Worm (Caenorhabditis elegans): ENCODE measurements around the gene Y38H6C.9.

Gene Y38H6C.9

DNA sequence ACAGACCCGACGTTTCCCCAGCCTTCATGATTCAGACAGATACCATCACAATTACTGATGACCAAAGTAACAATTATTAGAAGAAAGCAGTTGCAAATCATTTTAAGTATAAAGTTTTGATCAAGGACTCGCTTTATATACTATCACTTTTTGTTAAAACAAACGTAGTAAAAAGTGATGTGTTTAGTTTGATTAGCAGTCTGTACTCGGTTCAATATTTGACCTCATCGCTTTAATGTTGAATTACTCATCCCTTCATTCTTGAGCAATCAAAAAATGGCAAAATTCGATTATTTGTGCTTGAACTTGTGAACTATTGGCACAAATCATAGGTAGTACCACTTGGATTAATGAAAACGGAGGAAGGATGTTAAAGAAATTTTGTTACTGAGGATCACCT, 36.2 kb upstream of the Y38H6C.9 start, which contains the start of gene abf-4:
abf-4 (minus strand) TSS at position 101 of the 400 bp plus-strand sequence.
- no peak for TF ChIP-seq nhr-11 (tag; optimal IDR thresholded peaks at IDR 0.05)
- no peak for TF ChIP-seq ceh-16 (tag; optimal IDR thresholded peaks at IDR 0.05)
- no peak for TF ChIP-seq nhr-43 (tag; optimal IDR thresholded peaks at IDR 0.05; ENCODE audit: poor library complexity, severe bottlenecking)
- no peak for TF ChIP-seq elt-3 (tag; optimal IDR thresholded peaks at IDR 0.05)

DNA sequence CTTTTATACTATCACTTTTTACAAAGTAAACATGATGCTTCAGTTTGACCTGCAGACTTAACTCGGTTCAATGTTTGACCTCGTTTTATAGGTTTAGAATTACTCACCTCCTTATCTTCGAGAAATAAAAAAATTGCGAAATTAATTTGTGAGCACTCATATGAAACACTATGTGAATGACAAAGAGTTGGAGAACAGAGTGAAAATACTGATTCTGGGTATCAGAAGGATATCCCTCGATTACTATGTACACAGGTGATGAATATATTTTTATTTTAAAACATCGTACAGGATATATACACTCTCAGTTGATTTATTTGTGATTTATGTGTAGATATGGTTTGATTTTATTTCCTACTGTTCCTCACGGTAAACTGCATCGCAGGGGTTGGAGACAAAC, 34.2 kb upstream of the Y38H6C.9 start, which contains the start of gene Y38H6C.23:
Y38H6C.23 (minus strand) TSS at position 101 of the 400 bp plus-strand sequence.
- no peak for TF ChIP-seq unc-39 (tag; optimal IDR thresholded peaks at IDR 0.05)
- TF ChIP-seq nhr-23 (tag; optimal IDR thresholded peaks at IDR 0.05) = no peak
- no peak for TF ChIP-seq sea-2 (GFP tag; optimal IDR thresholded peaks at IDR 0.05)
- no peak for TF ChIP-seq nhr-25 (tag; optimal IDR thresholded peaks at IDR 0.05)
- no peak for TF ChIP-seq R02D3.7 (tag; optimal IDR thresholded peaks at IDR 0.05)

ce11 chrV:20555120-20555519, 33.0 kb upstream of the Y38H6C.9 start, which contains the start of gene Y38H6C.21:
Gene Y38H6C.21 (minus strand): TSS chrV:20555267.
- TF ChIP-seq nhr-11 (tag; optimal IDR thresholded peaks at IDR 0.05) = no peak
- TF ChIP-seq jun-1 (tag; optimal IDR thresholded peaks at IDR 0.05) = no peak
- no peak for TF ChIP-seq tbx-2 (tag; optimal IDR thresholded peaks at IDR 0.05)
- no peak for TF ChIP-seq pqm-1 (tag; optimal IDR thresholded peaks at IDR 0.05)
- TF ChIP-seq aly-2 (tag; optimal IDR thresholded peaks at IDR 0.05) = no peak
- no peak for TF ChIP-seq fkh-2 (tag; optimal IDR thresholded peaks at IDR 0.05)
- TF ChIP-seq ceh-28 (tag; optimal IDR thresholded peaks at IDR 0.05) = no peak
- TF ChIP-seq unc-62 (GFP tag; optimal IDR thresholded peaks at IDR 0.05) = no peak
- no peak for TF ChIP-seq fos-1 (tag; optimal IDR thresholded peaks at IDR 0.05)
- no peak for TF ChIP-seq hmg-11 (tag; optimal IDR thresholded peaks at IDR 0.05)

DNA sequence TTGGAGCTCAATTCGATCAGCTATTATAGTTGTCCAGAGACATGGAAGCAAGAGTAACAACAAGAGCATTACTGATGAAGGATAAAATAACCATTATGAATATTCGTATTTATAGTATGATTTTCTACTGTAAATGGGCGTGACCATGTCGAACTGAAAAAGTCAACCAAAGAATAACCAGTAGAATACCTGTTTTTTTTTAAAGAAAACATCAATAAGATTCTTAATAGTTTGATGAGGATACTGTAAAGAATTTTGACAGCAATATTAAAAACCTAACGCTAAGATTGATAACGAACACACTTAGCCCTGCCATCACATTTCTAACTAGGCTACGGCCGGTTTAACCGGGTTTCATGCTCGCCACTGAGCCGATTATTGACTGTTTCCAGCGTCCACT, 30.9 kb upstream of the Y38H6C.9 start, which contains the start of gene vmo-1:
vmo-1 (minus strand) TSS at position 101 of the 400 bp plus-strand sequence.
- TF ChIP-seq nhr-28 (tag; optimal IDR thresholded peaks at IDR 0.05) = no peak
- TF ChIP-seq ceh-9 (tag; optimal IDR thresholded peaks at IDR 0.05) = no peak
- TF ChIP-seq pha-4 (tag; optimal IDR thresholded peaks at IDR 0.05) = no peak
- TF ChIP-seq lin-39 (tag; optimal IDR thresholded peaks at IDR 0.05) = no peak
- TF ChIP-seq nhr-67 (tag; optimal IDR thresholded peaks at IDR 0.05) = no peak

DNA sequence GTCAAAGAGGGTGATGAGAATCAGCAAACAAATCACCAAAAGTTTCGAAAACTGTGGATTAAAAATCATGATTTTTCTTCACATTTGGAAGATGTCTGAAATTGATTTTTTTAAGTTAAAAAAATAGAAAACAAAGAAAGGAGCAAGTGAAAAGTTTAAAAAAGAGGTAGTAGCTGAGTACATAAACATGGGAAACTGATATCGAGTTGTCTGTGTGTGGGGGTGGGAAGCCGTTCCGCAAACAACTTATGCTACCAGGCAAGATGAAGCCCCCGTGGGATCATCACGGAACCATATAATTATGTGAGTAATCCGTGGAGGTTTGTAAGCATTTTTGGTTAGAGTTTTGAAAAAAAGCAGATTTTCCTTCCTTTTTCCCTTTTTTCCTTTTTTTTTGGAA, 29.0 kb upstream of the Y38H6C.9 start, which contains the start of gene Y38H6C.20:
Y38H6C.20 (minus strand) TSS at position 101 of the 400 bp plus-strand sequence.
- TF ChIP-seq ceh-16 (tag; optimal IDR thresholded peaks at IDR 0.05) (no peak), ztf-4 (tag; optimal IDR thresholded peaks at IDR 0.05) (no peak), egl-5 (tag; optimal IDR thresholded peaks at IDR 0.05) (no peak), unc-62 (GFP tag; optimal IDR thresholded peaks at IDR 0.05) (no peak), daf-12 (tag; optimal IDR thresholded peaks at IDR 0.05) (no peak), elt-2 (tag; optimal IDR thresholded peaks at IDR 0.05) (no peak), nhr-28 (tag; optimal IDR thresholded peaks at IDR 0.05) (no peak), pha-4 (tag; optimal IDR thresholded peaks at IDR 0.05) (no peak), R02D3.7 (tag; optimal IDR thresholded peaks at IDR 0.05) (no peak), nhr-25 (tag; optimal IDR thresholded peaks at IDR 0.05) (no peak), hmg-11 (tag; optimal IDR thresholded peaks at IDR 0.05) (no peak), nhr-76 (tag; optimal IDR thresholded peaks at IDR 0.05) (no peak), fkh-2 (tag; optimal IDR thresholded peaks at IDR 0.05) (no peak), ama-1 (optimal IDR thresholded peaks at IDR 0.05) (no peak), mml-1 (tag; optimal IDR thresholded peaks at IDR 0.05) (no peak), eor-1 (tag; optimal IDR thresholded peaks at IDR 0.05) (no peak), ceh-9 (tag; optimal IDR thresholded peaks at IDR 0.05) (no peak)

DNA sequence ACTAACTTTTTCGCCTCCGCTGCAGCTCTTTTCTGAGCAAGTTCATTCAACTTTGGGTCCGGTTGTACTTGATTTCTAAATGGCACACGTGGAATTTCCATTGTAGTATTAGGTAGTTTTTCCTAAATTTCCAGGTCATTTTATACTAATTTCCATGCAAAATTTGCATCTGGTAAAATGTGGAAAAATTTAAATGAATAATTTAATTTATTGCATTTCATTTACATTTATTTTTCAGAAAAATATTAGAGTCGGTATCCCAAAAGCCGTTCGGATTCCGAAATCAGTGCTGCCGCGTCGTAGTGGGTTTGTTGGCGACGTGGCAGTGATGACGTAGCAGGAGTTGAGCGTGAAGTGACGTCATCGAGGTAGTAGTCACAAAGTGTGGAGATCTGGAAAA, 25.0 kb upstream of the Y38H6C.9 start, which contains the start of gene Y38H6C.18:
Y38H6C.18 (minus strand) TSS at position 101 of the 400 bp plus-strand sequence.
- TF ChIP-seq nhr-43 (tag; optimal IDR thresholded peaks at IDR 0.05; ENCODE audit: poor library complexity, severe bottlenecking) (no peak), nhr-12 (tag; optimal IDR thresholded peaks at IDR 0.05) (no peak), pha-4 (tag; optimal IDR thresholded peaks at IDR 0.05) (no peak), ztf-11 (tag; optimal IDR thresholded peaks at IDR 0.05) (no peak), jun-1 (tag; optimal IDR thresholded peaks at IDR 0.05) (no peak), ama-1 (optimal IDR thresholded peaks at IDR 0.05) (no peak), zag-1 (tag; optimal IDR thresholded peaks at IDR 0.05) (no peak), lin-39 (tag; optimal IDR thresholded peaks at IDR 0.05) (no peak), nhr-28 (tag; optimal IDR thresholded peaks at IDR 0.05) (no peak), R02D3.7 (tag; optimal IDR thresholded peaks at IDR 0.05) (no peak), ceh-9 (tag; optimal IDR thresholded peaks at IDR 0.05) (no peak), nhr-11 (tag; optimal IDR thresholded peaks at IDR 0.05) (no peak), fkh-2 (tag; optimal IDR thresholded peaks at IDR 0.05) (no peak), hmg-11 (tag; optimal IDR thresholded peaks at IDR 0.05) (no peak), aly-2 (tag; optimal IDR thresholded peaks at IDR 0.05) (no peak), elt-2 (tag; optimal IDR thresholded peaks at IDR 0.05) (no peak), nhr-23 (tag; optimal IDR thresholded peaks at IDR 0.05) (no peak), snpc-4 (tag; optimal IDR thresholded peaks at IDR 0.05) (no peak), nfya-1 (tag; optimal IDR thresholded peaks at IDR 0.05; ENCODE audit: insufficient read depth) (no peak)
